Worm (Caenorhabditis elegans): Measurements from ENCODE around the gene flor-1.

DNA sequence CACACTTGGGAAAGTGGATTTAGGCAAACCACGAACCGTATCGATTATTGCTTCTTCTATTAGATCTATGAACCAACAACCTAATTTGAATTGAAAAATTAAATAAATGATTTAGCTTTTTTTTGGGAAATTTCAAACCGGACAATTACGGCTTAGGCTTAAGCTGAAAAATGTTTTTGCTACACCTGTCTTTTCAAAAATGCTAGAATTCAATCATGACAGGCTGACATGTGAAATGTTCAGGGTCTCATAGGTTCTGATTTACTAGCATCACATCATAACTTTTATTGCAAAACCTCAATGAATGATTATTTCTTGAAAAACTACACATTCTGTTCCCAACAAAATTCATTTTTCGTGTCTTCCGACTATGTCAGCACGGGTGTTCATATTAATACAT, 33.9 kb upstream of the flor-1 start, which contains the start of gene srh-55:
- TF ChIP-seq daf-12 (tag; optimal IDR thresholded peaks at IDR 0.05) (no peak), R02D3.7 (tag; optimal IDR thresholded peaks at IDR 0.05) (no peak), lin-39 (tag; optimal IDR thresholded peaks at IDR 0.05) (no peak), lin-15B (tag; optimal IDR thresholded peaks at IDR 0.05) (no peak), snpc-4 (tag; optimal IDR thresholded peaks at IDR 0.05) (no peak), egl-27 (tag; optimal IDR thresholded peaks at IDR 0.05) (no peak), nhr-23 (tag; optimal IDR thresholded peaks at IDR 0.05) (no peak), ama-1 (optimal IDR thresholded peaks at IDR 0.05) (no peak), ceh-9 (tag; optimal IDR thresholded peaks at IDR 0.05) (no peak), ZK546.5 (tag; optimal IDR thresholded peaks at IDR 0.05) (no peak), elt-3 (tag; optimal IDR thresholded peaks at IDR 0.05) (no peak), elt-2 (tag; optimal IDR thresholded peaks at IDR 0.05) (no peak)

Measured in whole organism, L3 larva.